Worm (Caenorhabditis elegans) whole organism, young adult: ENCODE measurements around the gene msp-76.
A peak's percentile ranks its signal among the peaks of the same experiment; 100 is the strongest.

Experiments used
- F23B12.7 ChIP-seq: sonication (generic microtip); optimal IDR thresholded peaks from 2 replicates; lab custom pipeline; 2017; ENCODE audit warnings: missing genetic modification characterization, mild to moderate bottlenecking, missing compliant biosample characterization, antibody characterized with exemption, moderate library complexity; ENCODE audit not compliant: insufficient read depth
- F57A8.1 ChIP-seq: fragments of 200-800 bp; sonication (Bioruptor generic); optimal IDR thresholded peaks from 2 replicates; lab custom pipeline; 2018; ENCODE audit warnings: mild to moderate bottlenecking, missing genetic modification characterization, moderate library complexity, missing compliant biosample characterization
- T07F8.4 ChIP-seq: sonication (generic microtip); optimal IDR thresholded peaks from 2 replicates; lab custom pipeline; 2016; ENCODE audit warnings: mild to moderate bottlenecking, missing genetic modification characterization, moderate library complexity, missing compliant biosample characterization
- Y53G8AR.9 ChIP-seq: fragments of 200-800 bp; sonication (Bioruptor generic); conservative IDR thresholded peaks from 2 replicates; pipeline ENCODE4 v1.3.6; 2022; ENCODE audit warnings: missing genetic modification reagents, missing genetic modification characterization, missing compliant biosample characterization
- Y56A3A.18 ChIP-seq: fragments of 200-800 bp; sonication (Bioruptor generic); IDR thresholded peaks from 2 replicates; pipeline ENCODE4 v1.3.6; 2022; ENCODE audit warnings: missing genetic modification reagents, missing genetic modification characterization, missing compliant biosample characterization
- Y95B8A.8 ChIP-seq: fragments of 200-800 bp; sonication (Bioruptor generic); IDR thresholded peaks from 2 replicates; pipeline ENCODE4 v1.3.6; 2022; ENCODE audit warnings: missing genetic modification reagents, missing genetic modification characterization, missing compliant biosample characterization
- akir-1 ChIP-seq: fragments of 200-800 bp; sonication (Bioruptor generic); optimal IDR thresholded peaks from 2 replicates; lab custom pipeline; 2018; ENCODE audit warnings: mild to moderate bottlenecking, missing genetic modification characterization, moderate library complexity, missing compliant biosample characterization
- ama-1 ChIP-seq, 3 experiments: fragments of 150-350 bp in 1 of 3; sonication (generic microtip) in 2 of 3; optimal IDR thresholded peaks; 2 replicates each; lab custom pipeline; 2014 to 2018; ENCODE audit warnings: missing biosample characterization in 2 of 3, missing genetic modification characterization in 2 of 3, missing genetic modification reagents in 2 of 3
- atf-7 ChIP-seq: sonication (generic microtip); optimal IDR thresholded peaks from 2 replicates; lab custom pipeline; 2017; ENCODE audit warnings: mild to moderate bottlenecking, missing genetic modification characterization, missing compliant biosample characterization
- attf-3 ChIP-seq: fragments of 200-800 bp; sonication (Bioruptor generic); conservative IDR thresholded peaks from 2 replicates; pipeline ENCODE4 v1.3.6; 2022; ENCODE audit warnings: missing genetic modification reagents, missing genetic modification characterization, missing compliant biosample characterization
- ceh-91 ChIP-seq: fragments of 200-800 bp; sonication (Bioruptor generic); IDR thresholded peaks from 2 replicates; pipeline ENCODE4 v1.3.6; 2022; ENCODE audit warnings: missing genetic modification reagents, missing genetic modification characterization, missing compliant biosample characterization
- hmg-20 ChIP-seq: fragments of 200-800 bp; sonication (Bioruptor generic); IDR thresholded peaks from 2 replicates; pipeline ENCODE4 v1.3.6; 2022; ENCODE audit warnings: missing genetic modification reagents, missing genetic modification characterization, missing compliant biosample characterization
- hsf-1 ChIP-seq: fragments of 200-800 bp; sonication (Bioruptor generic); IDR thresholded peaks from 2 replicates; pipeline ENCODE4 v1.3.6; 2022; ENCODE audit warnings: missing genetic modification reagents, missing genetic modification characterization, missing compliant biosample characterization
- let-607 ChIP-seq, 2 experiments: fragments of 200-800 bp in 1 of 2; sonication (Bioruptor generic) in 1 of 2; sonication (generic microtip) in 1 of 2; optimal IDR thresholded peaks; 2 replicates each; lab custom pipeline; 2016 to 2018; ENCODE audit warnings: mild to moderate bottlenecking in 2 of 2, missing compliant biosample characterization in 2 of 2, missing genetic modification characterization in 2 of 2, moderate library complexity in 2 of 2, missing genotype in 1 of 2
- lin-26 ChIP-seq: fragments of 200-800 bp; sonication (Bioruptor generic); IDR thresholded peaks from 2 replicates; pipeline ENCODE4 v1.3.6; 2022; ENCODE audit warnings: missing genetic modification reagents, missing genetic modification characterization, missing compliant biosample characterization
- lin-40 ChIP-seq: sonication (generic microtip); optimal IDR thresholded peaks from 2 replicates; lab custom pipeline; 2016; ENCODE audit warnings: missing genetic modification characterization, mild to moderate bottlenecking, missing compliant biosample characterization, missing genotype, missing genetic modification reagents
- madf-3 ChIP-seq: fragments of 200-800 bp; sonication (Bioruptor generic); IDR thresholded peaks from 2 replicates; pipeline ENCODE4 v1.3.6; 2022; ENCODE audit warnings: missing genetic modification reagents, missing genetic modification characterization, missing compliant biosample characterization
- madf-6 ChIP-seq: fragments of 200-800 bp; sonication (Bioruptor generic); IDR thresholded peaks from 2 replicates; pipeline ENCODE4 v1.3.6; 2022; ENCODE audit warnings: missing genetic modification reagents, missing genetic modification characterization, missing compliant biosample characterization
- nfya-1 ChIP-seq: sonication (generic microtip); optimal IDR thresholded peaks from 2 replicates; lab custom pipeline; 2017; ENCODE audit warnings: antibody characterized with exemption, missing compliant biosample characterization, missing genetic modification characterization, borderline replicate concordance; ENCODE audit not compliant: insufficient read depth
- nhr-80 ChIP-seq: sonication (generic microtip); optimal IDR thresholded peaks from 2 replicates; lab custom pipeline; 2016; ENCODE audit warnings: missing genetic modification characterization, missing compliant biosample characterization
- rcor-1 ChIP-seq: fragments of 200-800 bp; sonication (Bioruptor generic); IDR thresholded peaks from 2 replicates; pipeline ENCODE4 v1.3.6; 2022; ENCODE audit warnings: missing genetic modification reagents, missing genetic modification characterization, missing compliant biosample characterization
- rpc-1 ChIP-seq, 2 experiments: fragments of 150-350 bp in 1 of 2; sonication (generic microtip) in 1 of 2; optimal IDR thresholded peaks; 2 replicates each; lab custom pipeline; 2014 to 2018; ENCODE audit warnings: missing biosample characterization in 1 of 2, missing genetic modification characterization in 1 of 2, missing genetic modification reagents in 1 of 2, missing genotype in 1 of 2
- sdz-38 ChIP-seq: sonication (generic microtip); optimal IDR thresholded peaks from 2 replicates; lab custom pipeline; 2016; ENCODE audit warnings: missing genotype, missing genetic modification characterization, missing compliant biosample characterization
- somi-1 ChIP-seq: fragments of 200-800 bp; sonication (Bioruptor generic); optimal IDR thresholded peaks from 2 replicates; lab custom pipeline; 2018; ENCODE audit warnings: mild to moderate bottlenecking, missing genetic modification characterization, missing compliant biosample characterization
- zfh-2 ChIP-seq: fragments of 200-800 bp; sonication (Bioruptor generic); conservative IDR thresholded peaks from 2 replicates; pipeline ENCODE4 v1.3.6; 2022; ENCODE audit warnings: missing genetic modification reagents, missing genetic modification characterization, missing compliant biosample characterization
- ztf-18 ChIP-seq: sonication (generic microtip); optimal IDR thresholded peaks from 2 replicates; lab custom pipeline; 2016; ENCODE audit warnings: missing genotype, mild to moderate bottlenecking, missing genetic modification characterization, missing compliant biosample characterization
- ztf-26 ChIP-seq: sonication (generic microtip); optimal IDR thresholded peaks from 2 replicates; lab custom pipeline; 2017; ENCODE audit warnings: missing genetic modification characterization, missing compliant biosample characterization
- ztf-6 ChIP-seq: fragments of 200-800 bp; sonication (Bioruptor generic); IDR thresholded peaks from 2 replicates; pipeline ENCODE4 v1.3.6; 2022; ENCODE audit warnings: missing genetic modification reagents, missing genetic modification characterization, missing compliant biosample characterization

Gene msp-76

DNA sequence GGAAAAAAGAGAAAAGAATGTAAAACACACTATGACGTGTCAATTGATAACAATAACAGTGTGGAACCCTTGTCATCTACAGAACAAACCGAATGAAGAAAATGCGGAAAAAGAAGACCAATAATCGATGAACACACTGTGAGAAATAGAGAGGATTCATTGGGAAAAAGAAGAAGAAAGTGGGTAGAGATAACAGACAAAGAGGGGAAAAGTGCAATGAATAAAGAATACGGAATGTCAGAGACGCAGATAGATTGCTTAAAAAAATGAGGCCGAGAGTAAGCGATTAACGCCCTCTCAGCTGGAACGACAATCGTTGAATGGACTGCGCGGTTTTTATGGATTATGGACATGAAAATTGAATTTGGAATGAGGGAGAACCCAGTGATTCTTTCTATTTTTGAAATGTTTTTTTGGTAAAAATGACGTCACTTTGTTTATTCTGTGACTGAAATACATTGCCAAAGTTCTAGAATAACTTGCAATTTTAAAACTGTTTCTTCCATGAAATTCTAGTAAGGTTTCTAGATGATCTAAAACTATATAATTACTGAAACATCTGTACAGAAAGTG is 40.9 kb upstream of the msp-76 start, which contains the start of gene amph-1 (continued):
- TF ChIP-seq Y53G8AR.9 (GFP tag; lab: Robert Waterston, UW) = no peak
- TF ChIP-seq nhr-80 (tag; lab: Kevin White, UChicago) = peak; percentile 36
- TF ChIP-seq, all 124 proteins: peak for 4

DNA sequence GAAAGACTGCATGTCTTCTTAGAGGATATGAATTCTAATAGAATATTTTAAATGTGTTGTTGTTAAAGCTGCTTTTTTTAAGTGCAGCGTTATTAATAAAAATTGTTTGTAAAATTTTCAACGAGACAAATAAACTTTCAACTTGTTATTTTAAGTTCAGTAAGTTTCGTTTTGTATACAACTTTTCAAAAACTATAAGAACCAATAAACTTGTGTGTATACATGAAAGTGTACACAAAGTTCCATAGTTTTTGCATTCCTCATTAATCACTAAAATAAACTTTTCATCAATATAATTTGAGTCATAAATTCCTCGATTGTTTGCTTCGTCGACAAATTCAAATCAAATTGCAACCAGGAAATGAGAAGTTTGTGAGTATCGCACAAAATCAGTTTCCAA is 40.1 kb upstream of the msp-76 start, which contains the start of gene srm-3:
TSS of gene srm-3 (plus strand) at position 301 of the 400 bp plus-strand sequence.
- no peak for TF ChIP-seq lin-26
- no peak for TF ChIP-seq nfya-1 (tag; lab: Kevin White, UChicago)
- no peak for TF ChIP-seq F57A8.1 (GFP tag; lab: Kevin White, UChicago)
- TF ChIP-seq ama-1 (optimal IDR thresholded peaks at IDR 0.05; lab: Kevin White, UChicago) = no peak
- no peak for TF ChIP-seq ama-1 (GFP tag; optimal IDR thresholded peaks at IDR 0.05; lab: Kevin White, UChicago)
- no peak for TF ChIP-seq atf-7
- no peak for TF ChIP-seq rpc-1 (optimal IDR thresholded peaks at IDR 0.05; lab: Kevin White, UChicago)
- TF ChIP-seq rpc-1 (tag; optimal IDR thresholded peaks at IDR 0.05; lab: Kevin White, UChicago) = no peak
- TF ChIP-seq hsf-1 (GFP tag; lab: Robert Waterston, UW) = no peak
- TF ChIP-seq T07F8.4 (tag; lab: Kevin White, UChicago) = no peak
- TF ChIP-seq ztf-6 = no peak
- no peak for TF ChIP-seq madf-3
- no peak for TF ChIP-seq F23B12.7
- TF ChIP-seq somi-1 = no peak
- TF ChIP-seq hmg-20 (GFP tag; lab: Robert Waterston, UW) = no peak
- no peak for TF ChIP-seq Y95B8A.8 (GFP tag; lab: Robert Waterston, UW)
- TF ChIP-seq Y53G8AR.9 (GFP tag; lab: Robert Waterston, UW) = no peak
- TF ChIP-seq ceh-91 (GFP tag; lab: Robert Waterston, UW) = no peak
- TF ChIP-seq madf-6 = no peak
- no peak for TF ChIP-seq rcor-1 (GFP tag; lab: Robert Waterston, UW)
- TF ChIP-seq zfh-2 (GFP tag; lab: Robert Waterston, UW) = no peak
- no peak for TF ChIP-seq ztf-18 (tag; lab: Kevin White, UChicago)

DNA sequence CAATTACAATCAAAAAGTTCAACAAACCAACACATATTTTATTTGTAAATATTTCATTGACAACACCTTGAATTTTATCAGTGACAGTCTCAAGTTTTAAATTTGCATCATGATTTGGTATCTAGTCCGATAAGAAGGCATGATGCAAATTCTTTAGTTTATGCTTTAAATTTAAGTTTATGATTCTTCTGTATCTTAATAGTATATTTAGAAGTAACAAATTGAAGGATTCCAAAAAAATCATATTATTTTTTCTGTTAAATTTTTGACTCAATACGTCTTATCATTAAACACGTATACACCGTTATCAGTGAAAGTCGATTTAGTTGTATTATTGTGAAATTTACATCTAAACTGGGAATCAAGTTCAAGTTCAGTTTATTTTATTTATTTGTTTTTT is 37.6 kb upstream of the msp-76 start, which contains the start of gene chca-1:
TSS of gene chca-1 (plus strand) at position 161 of the 400 bp plus-strand sequence.
- TF ChIP-seq let-607 (tag; optimal IDR thresholded peaks at IDR 0.05; lab: Kevin White, UChicago) (peak in 1 of 2 experiments; percentile 55), attf-3 (no peak), nhr-80 (tag; lab: Kevin White, UChicago) (peak; percentile 93), lin-26 (no peak), zfh-2 (GFP tag; lab: Robert Waterston, UW) (no peak)

DNA sequence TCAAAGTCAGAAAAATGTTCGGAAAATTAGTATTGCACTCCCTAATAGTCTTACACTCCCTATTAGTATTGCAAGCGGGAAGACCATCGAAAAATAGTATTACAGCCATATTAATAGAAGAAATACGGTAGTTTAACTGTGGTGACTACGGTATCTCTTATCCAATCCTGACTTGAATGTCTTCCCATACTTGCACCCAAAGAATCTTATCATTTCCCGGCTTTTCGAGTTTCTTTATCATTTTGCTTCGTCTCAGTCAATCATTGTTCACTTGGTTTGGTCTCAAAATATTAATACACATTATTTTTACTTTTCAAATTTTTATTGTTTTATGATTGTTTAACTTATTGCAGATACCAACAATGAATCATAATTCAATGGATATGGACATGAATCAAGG is 35.6 kb upstream of the msp-76 start, which contains the start of gene F58G6.3:
TSS of gene F58G6.3 (plus strand) at position 352 of the 400 bp plus-strand sequence.
- TF ChIP-seq nhr-80 (tag; lab: Kevin White, UChicago) (peak; percentile 1), nfya-1 (tag; lab: Kevin White, UChicago) (no peak)

DNA sequence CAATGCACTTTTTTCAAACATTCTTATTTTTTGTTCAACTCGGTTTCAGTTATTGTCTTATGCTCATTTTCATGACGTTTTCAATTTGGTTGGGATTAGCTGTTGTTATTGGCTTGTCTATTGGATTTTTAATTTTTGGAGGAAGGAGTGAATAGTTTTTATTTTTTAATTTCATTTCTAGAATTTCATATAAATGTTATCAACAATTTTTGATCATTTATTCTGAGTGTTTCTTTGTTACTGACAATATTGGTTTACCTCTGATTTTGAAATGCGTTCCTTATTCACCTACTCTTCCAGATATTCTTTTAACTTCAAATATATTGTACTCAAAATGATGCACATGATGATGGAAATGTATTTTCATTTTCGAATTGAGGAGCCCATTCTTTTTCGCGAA is 34.8 kb upstream of the msp-76 start, which contains the start of gene F58G6.7:
TSS of gene F58G6.7 (plus strand) at position 301 of the 400 bp plus-strand sequence.
- no peak for TF ChIP-seq T07F8.4 (tag; lab: Kevin White, UChicago)
- no peak for TF ChIP-seq akir-1 (GFP tag; lab: Kevin White, UChicago)
- TF ChIP-seq lin-40 (tag; lab: Kevin White, UChicago) = no peak
- TF ChIP-seq sdz-38 = no peak
- TF ChIP-seq ztf-18 (tag; lab: Kevin White, UChicago) = no peak
- TF ChIP-seq Y56A3A.18 (GFP tag; lab: Robert Waterston, UW) = no peak
- no peak for TF ChIP-seq ztf-26
- TF ChIP-seq, all 124 proteins: peak for 0
